Worm (Caenorhabditis elegans): Measurements from ENCODE around the gene F26D11.13.

ce11 chrV:7952855-7953254 is 1.6 kb downstream of the F26D11.13 start, which contains the start of gene clec-216:
- TF ChIP-seq nhr-12 (tag; optimal IDR thresholded peaks at IDR 0.05) (no peak), lin-11 (tag; optimal IDR thresholded peaks at IDR 0.05) (no peak), nhr-237 (tag; optimal IDR thresholded peaks at IDR 0.05) (no peak), ztf-4 (tag; optimal IDR thresholded peaks at IDR 0.05) (no peak), elt-3 (tag; optimal IDR thresholded peaks at IDR 0.05) (no peak), nhr-25 (tag; optimal IDR thresholded peaks at IDR 0.05) (no peak), R02D3.7 (tag; optimal IDR thresholded peaks at IDR 0.05) (no peak), aly-2 (tag; optimal IDR thresholded peaks at IDR 0.05) (no peak), sma-9 (GFP tag; optimal IDR thresholded peaks at IDR 0.05) (no peak), sma-9 (tag; optimal IDR thresholded peaks at IDR 0.05) (no peak)
